Fruit fly (Drosophila melanogaster) whole organism, embryonic: Measurements from ENCODE around the gene CG13654.

Experiments used
- Adf1 ChIP-seq: fragments of 200-800 bp; sonication (Bioruptor generic); IDR thresholded peaks from 2 replicates; pipeline ENCODE4 v1.3.6; 2022; ENCODE audit warnings: missing biosample characterization, missing genetic modification characterization
- Antp ChIP-seq: fragments of 200-800 bp; sonication (Bioruptor generic); optimal IDR thresholded peaks from 3 replicates; lab custom pipeline; 2016; ENCODE audit warnings: missing biosample characterization, missing genetic modification characterization
- Atf-2 ChIP-seq: fragments of 200-800 bp; sonication (Bioruptor generic); optimal IDR thresholded peaks from 2 replicates; lab custom pipeline; 2016; ENCODE audit warnings: missing biosample characterization, missing genetic modification characterization
- BEAF-32 ChIP-seq: fragments of 200-800 bp; sonication (Bioruptor generic); optimal IDR thresholded peaks from 3 replicates; lab custom pipeline; 2017; ENCODE audit warnings: missing biosample characterization, missing genetic modification characterization, mild to moderate bottlenecking, moderate library complexity, missing genetic modification reagents
- CG10366 ChIP-seq: fragments of 200-800 bp; sonication (Bioruptor generic); IDR thresholded peaks from 2 replicates; pipeline ENCODE4 v1.3.6; 2022; ENCODE audit warnings: missing biosample characterization, missing genetic modification characterization
- CG11247 ChIP-seq: fragments of 200-800 bp; sonication (Bioruptor generic); IDR thresholded peaks from 2 replicates; pipeline ENCODE4 v1.3.6; 2022; ENCODE audit warnings: missing biosample characterization, missing genetic modification characterization
- CG12155 ChIP-seq: fragments of 200-800 bp; sonication (Bioruptor generic); optimal IDR thresholded peaks from 3 replicates; lab custom pipeline; 2016; ENCODE audit warnings: missing biosample characterization, missing genetic modification characterization
- CG12942 ChIP-seq: fragments of 200-800 bp; sonication (Bioruptor generic); optimal IDR thresholded peaks from 3 replicates; lab custom pipeline; 2016; ENCODE audit warnings: missing biosample characterization, missing genetic modification characterization
- CG13894 ChIP-seq: fragments of 200-800 bp; sonication (Bioruptor generic); optimal IDR thresholded peaks from 3 replicates; lab custom pipeline; 2018; ENCODE audit warnings: missing biosample characterization, mild to moderate bottlenecking, missing genetic modification characterization, moderate library complexity
- CG18011 ChIP-seq: fragments of 200-800 bp; sonication (Bioruptor generic); optimal IDR thresholded peaks from 2 replicates; lab custom pipeline; 2017; ENCODE audit warnings: missing biosample characterization, missing genetic modification characterization, mild to moderate bottlenecking, moderate library complexity, missing genotype
- CG2116 ChIP-seq: fragments of 200-800 bp; sonication (Bioruptor generic); optimal IDR thresholded peaks from 3 replicates; lab custom pipeline; 2018; ENCODE audit warnings: missing biosample characterization, mild to moderate bottlenecking, missing genetic modification characterization
- CG2875 ChIP-seq: fragments of 200-800 bp; sonication (Bioruptor generic); optimal IDR thresholded peaks from 2 replicates; lab custom pipeline; 2017; ENCODE audit warnings: missing biosample characterization, mild to moderate bottlenecking, missing genetic modification characterization, missing genetic modification reagents
- CG30020 ChIP-seq: fragments of 200-800 bp; optimal IDR thresholded peaks from 2 replicates; lab custom pipeline; 2019; ENCODE audit warnings: missing biosample characterization, mild to moderate bottlenecking, missing genetic modification characterization, moderate library complexity
- CG3281 ChIP-seq: fragments of 200-800 bp; sonication (Bioruptor generic); optimal IDR thresholded peaks from 3 replicates; lab custom pipeline; 2017; ENCODE audit warnings: missing biosample characterization, mild to moderate bottlenecking, missing genetic modification characterization
- CG33213 ChIP-seq: fragments of 200-800 bp; sonication (Bioruptor generic); optimal IDR thresholded peaks from 3 replicates; lab custom pipeline; 2016; ENCODE audit warnings: missing biosample characterization, missing genetic modification characterization
- CG8089 ChIP-seq: fragments of 200-800 bp; sonication (Bioruptor generic); optimal IDR thresholded peaks from 3 replicates; lab custom pipeline; 2016; ENCODE audit warnings: missing biosample characterization, missing genetic modification characterization
- CG8290 ChIP-seq, 3 experiments: fragments of 200-800 bp; sonication (Bioruptor generic); optimal IDR thresholded peaks; 2 replicates each; lab custom pipeline; 2016 to 2019; ENCODE audit warnings: missing biosample characterization in 3 of 3, missing genetic modification characterization in 3 of 3, mild to moderate bottlenecking in 2 of 3, moderate library complexity in 1 of 3
- CG8765 ChIP-seq: fragments of 200-800 bp; sonication (Bioruptor generic); IDR thresholded peaks from 2 replicates; pipeline ENCODE4 v1.3.6; 2022; ENCODE audit warnings: missing biosample characterization, missing genetic modification characterization
- CG9437 ChIP-seq: fragments of 200-800 bp; sonication (Bioruptor generic); optimal IDR thresholded peaks from 2 replicates; lab custom pipeline; 2018; ENCODE audit warnings: missing biosample characterization, mild to moderate bottlenecking, missing genetic modification characterization
- CTCF ChIP-seq: fragments of 200-800 bp; sonication (Bioruptor generic); optimal IDR thresholded peaks from 2 replicates; lab custom pipeline; 2017; ENCODE audit warnings: missing biosample characterization, mild to moderate bottlenecking, missing genetic modification characterization, moderate library complexity
- CoRest ChIP-seq: fragments of 200-800 bp; sonication (Bioruptor generic); optimal IDR thresholded peaks from 3 replicates; lab custom pipeline; 2018; ENCODE audit warnings: missing biosample characterization, mild to moderate bottlenecking, missing genetic modification characterization, moderate library complexity
- Hr3 ChIP-seq: fragments of 200-800 bp; sonication (Bioruptor generic); optimal IDR thresholded peaks from 3 replicates; lab custom pipeline; 2016; ENCODE audit warnings: missing biosample characterization, missing genetic modification characterization
- Jarid2 ChIP-seq: fragments of 200-800 bp; sonication (Bioruptor generic); optimal IDR thresholded peaks from 3 replicates; lab custom pipeline; 2017; ENCODE audit warnings: mild to moderate bottlenecking, missing biosample characterization, missing genetic modification reagents, missing genetic modification characterization
- NFAT ChIP-seq: fragments of 200-800 bp; sonication (Bioruptor generic); IDR thresholded peaks from 2 replicates; pipeline ENCODE4 v1.3.6; 2022; ENCODE audit warnings: missing biosample characterization, missing genetic modification characterization
- Oaz ChIP-seq: fragments of 200-800 bp; sonication (Bioruptor generic); IDR thresholded peaks from 2 replicates; pipeline ENCODE4 v1.3.6; 2022; ENCODE audit warnings: missing biosample characterization, missing genetic modification characterization
- Spps ChIP-seq: fragments of 200-800 bp; sonication (Bioruptor generic); optimal IDR thresholded peaks from 2 replicates; lab custom pipeline; 2018; ENCODE audit warnings: missing biosample characterization, mild to moderate bottlenecking, missing genetic modification characterization
- Taf1 ChIP-seq: fragments of 200-800 bp; sonication (Bioruptor generic); IDR thresholded peaks from 2 replicates; pipeline ENCODE4 v1.3.6; 2022; ENCODE audit warnings: missing biosample characterization, missing genetic modification characterization
- Xbp1 ChIP-seq: fragments of 200-800 bp; sonication (Bioruptor generic); optimal IDR thresholded peaks from 3 replicates; lab custom pipeline; 2016; ENCODE audit warnings: missing biosample characterization, mild to moderate bottlenecking, missing genetic modification characterization
- YL-1 ChIP-seq: fragments of 200-800 bp; sonication (Bioruptor generic); optimal IDR thresholded peaks from 3 replicates; lab custom pipeline; 2017; ENCODE audit warnings: missing biosample characterization, mild to moderate bottlenecking, missing genetic modification characterization
- bowl ChIP-seq: fragments of 200-800 bp; sonication (Bioruptor generic); IDR thresholded peaks from 2 replicates; pipeline ENCODE4 v1.3.6; 2022; ENCODE audit warnings: missing biosample characterization, missing genetic modification characterization
- cas ChIP-seq: fragments of 200-800 bp; sonication (Bioruptor generic); IDR thresholded peaks from 2 replicates; pipeline ENCODE4 v1.3.6; 2022; ENCODE audit warnings: missing biosample characterization, missing genetic modification characterization
- chm ChIP-seq: fragments of 200-800 bp; sonication (Bioruptor generic); IDR thresholded peaks from 2 replicates; pipeline ENCODE4 v1.3.6; 2022; ENCODE audit warnings: missing biosample characterization, missing genetic modification characterization
- danr ChIP-seq: fragments of 200-800 bp; sonication (Bioruptor generic); IDR thresholded peaks from 2 replicates; pipeline ENCODE4 v1.3.6; 2022; ENCODE audit warnings: missing biosample characterization, missing genetic modification characterization
- dmrt99B ChIP-seq: fragments of 200-800 bp; sonication (Bioruptor generic); optimal IDR thresholded peaks from 2 replicates; lab custom pipeline; 2018; ENCODE audit warnings: missing biosample characterization, mild to moderate bottlenecking, missing genetic modification characterization, moderate library complexity
- dysf ChIP-seq: fragments of 200-800 bp; sonication (Bioruptor generic); IDR thresholded peaks from 3 replicates; pipeline ENCODE4 v1.3.6; 2022; ENCODE audit warnings: missing biosample characterization, missing genetic modification characterization
- exex ChIP-seq: fragments of 200-800 bp; sonication (Bioruptor generic); optimal IDR thresholded peaks from 4 replicates; lab custom pipeline; 2018; ENCODE audit warnings: missing biosample characterization, mild to moderate bottlenecking, missing genetic modification characterization, moderate library complexity
- gem ChIP-seq: fragments of 200-800 bp; sonication (Bioruptor generic); optimal IDR thresholded peaks from 2 replicates; lab custom pipeline; 2019; ENCODE audit warnings: missing biosample characterization, mild to moderate bottlenecking, missing genetic modification characterization, moderate library complexity
- gro ChIP-seq: fragments of 200-800 bp; sonication (Bioruptor generic); optimal IDR thresholded peaks from 2 replicates; lab custom pipeline; 2016; ENCODE audit warnings: missing biosample characterization, missing genetic modification characterization
- jing ChIP-seq: fragments of 200-800 bp; sonication (Bioruptor generic); optimal IDR thresholded peaks from 2 replicates; lab custom pipeline; 2018; ENCODE audit warnings: missing biosample characterization, mild to moderate bottlenecking, missing genetic modification characterization
- lov ChIP-seq, 2 experiments: fragments of 200-800 bp in 1 of 2; fragments of >200 bp in 1 of 2; sonication (Bioruptor generic) in 1 of 2; IDR thresholded peaks in 1 of 2; optimal IDR thresholded peaks in 1 of 2; 2 replicates in 1 of 2; 3 replicates in 1 of 2; pipeline versions ENCODE4 v1.3.6 to Lab custom; 2017 to 2022; ENCODE audit warnings: missing biosample characterization in 1 of 2, missing genetic modification characterization in 1 of 2
- luna ChIP-seq: fragments of 200-800 bp; sonication (Bioruptor generic); optimal IDR thresholded peaks from 2 replicates; lab custom pipeline; 2016; ENCODE audit warnings: missing biosample characterization, missing genetic modification characterization
- oc ChIP-seq: fragments of 200-800 bp; sonication (Bioruptor generic); optimal IDR thresholded peaks from 2 replicates; lab custom pipeline; 2018; ENCODE audit warnings: missing biosample characterization, mild to moderate bottlenecking, missing genetic modification characterization, moderate library complexity
- scrt ChIP-seq: fragments of 200-800 bp; sonication (Bioruptor generic); optimal IDR thresholded peaks from 2 replicates; lab custom pipeline; 2018; ENCODE audit warnings: missing biosample characterization, mild to moderate bottlenecking, missing genetic modification characterization, moderate library complexity
- sd ChIP-seq: fragments of 200-800 bp; sonication (Bioruptor generic); optimal IDR thresholded peaks from 3 replicates; lab custom pipeline; 2018; ENCODE audit warnings: missing biosample characterization, mild to moderate bottlenecking, missing genetic modification characterization, moderate library complexity
- sisA ChIP-seq: fragments of 200-800 bp; sonication (Bioruptor generic); IDR thresholded peaks from 2 replicates; pipeline ENCODE4 v1.3.6; 2022; ENCODE audit warnings: missing biosample characterization, missing genetic modification characterization
- sob ChIP-seq: fragments of 200-800 bp; sonication (Bioruptor generic); IDR thresholded peaks from 2 replicates; pipeline ENCODE4 v1.3.6; 2022; ENCODE audit warnings: missing biosample characterization, missing genetic modification characterization
- sqz ChIP-seq: fragments of 200-800 bp; sonication (Bioruptor generic); optimal IDR thresholded peaks from 3 replicates; lab custom pipeline; 2018; ENCODE audit warnings: missing biosample characterization, mild to moderate bottlenecking, missing genetic modification characterization
- sr ChIP-seq: fragments of 200-800 bp; sonication (Bioruptor generic); IDR thresholded peaks from 3 replicates; pipeline ENCODE4 v1.3.6; 2022; ENCODE audit warnings: missing biosample characterization, missing genetic modification characterization
- ttk ChIP-seq: fragments of 200-800 bp; sonication (Bioruptor generic); IDR thresholded peaks from 2 replicates; pipeline ENCODE4 v2.1.2; 2022; ENCODE audit warnings: missing biosample characterization, missing genetic modification characterization
- vnd ChIP-seq: fragments of 200-800 bp; sonication (Bioruptor generic); IDR thresholded peaks from 3 replicates; pipeline ENCODE4 v1.3.6; 2022; ENCODE audit warnings: missing biosample characterization, missing genetic modification characterization; ENCODE audit not compliant: partially characterized antibody

CG13654 gene

dm6 chr3R:25178521-25178920, 21.1 kb upstream of the CG13654 start (continued):
- TF ChIP-seq dysf (GFP tag; lab: Robert Waterston, UW), result 0 out of 3 replicates have a peak, but pooled peaks have one; percentile 28
- peak; percentile 33 for TF ChIP-seq CG2116
- peak; percentile 83 for TF ChIP-seq chm (GFP tag; lab: Robert Waterston, UW)
- TF ChIP-seq dmrt99B, result peak; percentile 73
- peak; percentile 2 for TF ChIP-seq Spps (tag; lab: Kevin White, UChicago)
- TF ChIP-seq Hr3 (GFP tag; lab: Kevin White, UChicago), result peak; percentile 67
- TF ChIP-seq danr (GFP tag; lab: Robert Waterston, UW), result peak; percentile 54; the same call in 1 of the 2 replicates
- TF ChIP-seq gem (tag; lab: Kevin White, UChicago), result peak; percentile 79
- TF ChIP-seq Oaz (GFP tag; lab: Robert Waterston, UW), result no peak
- no peak for TF ChIP-seq bowl
- peak; percentile 75 for TF ChIP-seq sisA
- TF ChIP-seq CG8765 (GFP tag; lab: Robert Waterston, UW), result peak; percentile 94
- TF ChIP-seq CG8089 (GFP tag; lab: Kevin White, UChicago), result peak; percentile 43
- no peak for TF ChIP-seq gro
- peak; percentile 74 for TF ChIP-seq CoRest (tag; lab: Kevin White, UChicago)
- TF ChIP-seq CG10366, result peak; percentile 66
- no peak for TF ChIP-seq Antp (GFP tag; lab: Kevin White, UChicago)
- no peak for TF ChIP-seq YL-1
- peak; percentile 66 for TF ChIP-seq oc (tag; lab: Kevin White, UChicago)
- TF ChIP-seq ttk (GFP tag; lab: Robert Waterston, UW), result peak; percentile 61; the same call in 1 of the 2 replicates
- no peak for TF ChIP-seq Taf1 (GFP tag; lab: Robert Waterston, UW)
- TF ChIP-seq CG9437, result peak; percentile 38
- peak; percentile 2 for TF ChIP-seq scrt (GFP tag; lab: Kevin White, UChicago)
- TF ChIP-seq Atf-2, result peak; percentile 48
- TF ChIP-seq sob (GFP tag; lab: Robert Waterston, UW), result no peak; the same call in 1 of the 2 replicates
- no peak for TF ChIP-seq lov (optimal IDR thresholded peaks at IDR 0.05; lab: Kevin White, UChicago)
- TF ChIP-seq lov (GFP tag; IDR thresholded peaks at IDR 0.05; lab: Robert Waterston, UW), result 0 out of 3 replicates have a peak, but pooled peaks have one; percentile 23
- peak; percentile 24; the same call in 1 of the 3 replicates for TF ChIP-seq sr
- TF ChIP-seq CTCF (GFP tag; lab: Kevin White, UChicago), result no peak
- TF ChIP-seq CG12155 (GFP tag; lab: Kevin White, UChicago), result peak; percentile 71
- 0 out of 2 replicates have a peak, but pooled peaks have one; percentile 46 for TF ChIP-seq CG11247 (GFP tag; lab: Robert Waterston, UW)
- peak; percentile 32 for TF ChIP-seq CG30020 (tag; lab: Kevin White, UChicago)
- no peak for TF ChIP-seq Jarid2 (GFP tag; lab: Kevin White, UChicago)
- TF ChIP-seq Adf1 (GFP tag; lab: Robert Waterston, UW), result no peak
- no peak for TF ChIP-seq CG18011 (GFP tag; lab: Kevin White, UChicago)
- peak; percentile 54 for TF ChIP-seq jing (GFP tag; lab: Kevin White, UChicago)
- peak; percentile 62 for TF ChIP-seq CG12942 (GFP tag; lab: Kevin White, UChicago)
- TF ChIP-seq exex (tag; lab: Kevin White, UChicago), result no peak
- TF ChIP-seq luna (GFP tag; lab: Kevin White, UChicago), result no peak
- TF ChIP-seq sqz (GFP tag; lab: Kevin White, UChicago), result no peak
- TF ChIP-seq vnd, result no peak
- TF ChIP-seq BEAF-32, result no peak
- no peak for TF ChIP-seq NFAT (GFP tag; lab: Robert Waterston, UW)
- no peak for TF ChIP-seq sd (tag; lab: Kevin White, UChicago)
- peak; percentile 11 for TF ChIP-seq CG2875 (GFP tag; lab: Kevin White, UChicago)
- TF ChIP-seq CG8290 (GFP tag; optimal IDR thresholded peaks at IDR 0.05; lab: Kevin White, UChicago), result no peak
- TF ChIP-seq CG8290 (tag; optimal IDR thresholded peaks at IDR 0.05; lab: Kevin White, UChicago), result peak; percentile 14 to 22
- TF ChIP-seq cas (GFP tag; lab: Robert Waterston, UW), result no peak
- no peak for TF ChIP-seq CG13894
- TF ChIP-seq CG3281 (GFP tag; lab: Kevin White, UChicago), result no peak
- TF ChIP-seq Xbp1 (GFP tag; lab: Kevin White, UChicago), result peak; percentile 83
- TF ChIP-seq CG33213 (GFP tag; lab: Kevin White, UChicago), result peak; percentile 6
